Worm (Caenorhabditis elegans) whole organism, L1 larva: ENCODE results near the gene F53E10.5.

ENCODE experiments used
- C34B4.2 ChIP-seq: sonication (generic microtip); optimal IDR thresholded peaks from 2 replicates; lab custom pipeline; 2017; ENCODE audit warnings: mild to moderate bottlenecking, missing genetic modification characterization, missing compliant biosample characterization
- Y116A8C.19 ChIP-seq: sonication (generic microtip); optimal IDR thresholded peaks from 2 replicates; lab custom pipeline; 2016; ENCODE audit warnings: missing compliant biosample characterization, missing genetic modification characterization, borderline replicate concordance
- aha-1 ChIP-seq: fragments of 150-350 bp; optimal IDR thresholded peaks from 2 replicates; lab custom pipeline; 2014; ENCODE audit warnings: missing biosample characterization, missing genetic modification characterization
- blmp-1 ChIP-seq: fragments of 150-350 bp; optimal IDR thresholded peaks from 2 replicates; lab custom pipeline; 2014; ENCODE audit warnings: missing biosample characterization, missing genetic modification characterization
- ceh-8 ChIP-seq: fragments of 200-800 bp; sonication (Bioruptor generic); optimal IDR thresholded peaks from 2 replicates; lab custom pipeline; 2018; ENCODE audit warnings: mild to moderate bottlenecking, missing genetic modification characterization, moderate library complexity, missing compliant biosample characterization
- ceh-90 ChIP-seq: sonication (generic microtip); optimal IDR thresholded peaks from 2 replicates; lab custom pipeline; 2016; ENCODE audit warnings: missing genetic modification characterization, missing compliant biosample characterization
- ces-1 ChIP-seq: fragments of 150-350 bp; optimal IDR thresholded peaks from 2 replicates; lab custom pipeline; 2014; ENCODE audit warnings: missing biosample characterization, missing genetic modification reagents, missing genetic modification characterization
- dpl-1 ChIP-seq, 3 experiments: fragments of 150-350 bp in 2 of 3; sonication (generic microtip) in 1 of 3; optimal IDR thresholded peaks; 2 replicates each; lab custom pipeline; 2014 to 2017; ENCODE audit warnings: missing biosample characterization in 3 of 3, missing genetic modification characterization in 3 of 3, missing genetic modification reagents in 3 of 3
- dsc-1 ChIP-seq: sonication (generic microtip); optimal IDR thresholded peaks from 2 replicates; lab custom pipeline; 2016; ENCODE audit warnings: mild to moderate bottlenecking, missing genetic modification characterization, missing compliant biosample characterization
- egl-13 ChIP-seq: sonication (generic microtip); optimal IDR thresholded peaks from 2 replicates; lab custom pipeline; 2016; ENCODE audit warnings: missing genotype, missing genetic modification reagents, missing genetic modification characterization, missing compliant biosample characterization
- egl-27 ChIP-seq, 2 experiments: fragments of 150-350 bp in 1 of 2; sonication (generic microtip); optimal IDR thresholded peaks; 3 replicates each; lab custom pipeline; 2017 to 2018; ENCODE audit warnings: missing biosample characterization in 2 of 2, missing genetic modification characterization in 2 of 2, missing genetic modification reagents in 2 of 2
- elt-2 ChIP-seq: sonication (generic microtip); optimal IDR thresholded peaks from 2 replicates; lab custom pipeline; 2016; ENCODE audit warnings: missing genetic modification characterization, mild to moderate bottlenecking, inconsistent platforms, missing compliant biosample characterization, missing genetic modification reagents
- fkh-10 ChIP-seq: sonication (generic microtip); optimal IDR thresholded peaks from 2 replicates; lab custom pipeline; 2017; ENCODE audit warnings: missing biosample characterization, missing genetic modification reagents, missing genetic modification characterization
- fkh-4 ChIP-seq: sonication (generic microtip); optimal IDR thresholded peaks from 2 replicates; lab custom pipeline; 2016; ENCODE audit warnings: missing compliant biosample characterization, missing genetic modification characterization, borderline replicate concordance
- hlh-4 ChIP-seq: sonication (generic microtip); optimal IDR thresholded peaks from 2 replicates; lab custom pipeline; 2016; ENCODE audit warnings: mild to moderate bottlenecking, missing genetic modification characterization, missing compliant biosample characterization
- irx-1 ChIP-seq: sonication (generic microtip); optimal IDR thresholded peaks from 2 replicates; lab custom pipeline; 2016; ENCODE audit warnings: missing genetic modification characterization, missing compliant biosample characterization
- isw-1 ChIP-seq: fragments of 200-800 bp; sonication (Bioruptor generic); IDR thresholded peaks from 2 replicates; pipeline ENCODE4 v1.3.6; 2022; ENCODE audit warnings: missing genetic modification characterization, missing compliant biosample characterization
- jun-1 ChIP-seq: fragments of 150-350 bp; optimal IDR thresholded peaks from 2 replicates; lab custom pipeline; 2014; ENCODE audit warnings: missing biosample characterization, missing genetic modification reagents, missing genetic modification characterization
- lin-13 ChIP-seq: fragments of 150-350 bp; optimal IDR thresholded peaks from 2 replicates; lab custom pipeline; 2014; ENCODE audit warnings: missing biosample characterization, missing genetic modification reagents, missing genetic modification characterization
- lin-14 ChIP-seq: fragments of 200-800 bp; sonication (Bioruptor generic); optimal IDR thresholded peaks from 2 replicates; lab custom pipeline; 2018; ENCODE audit warnings: mild to moderate bottlenecking, missing genetic modification characterization, moderate library complexity, missing compliant biosample characterization
- lin-15B ChIP-seq: fragments of 150-350 bp; sonication (generic microtip); optimal IDR thresholded peaks from 3 replicates; lab custom pipeline; 2014; ENCODE audit warnings: missing biosample characterization, missing genetic modification characterization
- lin-35 ChIP-seq, 2 experiments: fragments of 150-350 bp; optimal IDR thresholded peaks; 2 replicates each; lab custom pipeline; 2014; ENCODE audit warnings: missing biosample characterization in 2 of 2, missing genetic modification characterization in 2 of 2, missing genetic modification reagents in 2 of 2
- lsy-2 ChIP-seq, 2 experiments: fragments of 150-350 bp; optimal IDR thresholded peaks; 2 replicates each; lab custom pipeline; 2014; ENCODE audit warnings: missing biosample characterization in 2 of 2, missing genetic modification characterization in 2 of 2
- mef-2 ChIP-seq: fragments of 150-350 bp; optimal IDR thresholded peaks from 2 replicates; lab custom pipeline; 2014; ENCODE audit warnings: missing biosample characterization, missing genetic modification characterization
- mep-1 ChIP-seq: fragments of 150-350 bp; optimal IDR thresholded peaks from 2 replicates; lab custom pipeline; 2014; ENCODE audit warnings: missing biosample characterization, missing genetic modification characterization
- nhr-11 ChIP-seq: fragments of 150-350 bp; optimal IDR thresholded peaks from 2 replicates; lab custom pipeline; 2014; ENCODE audit warnings: missing biosample characterization, missing genetic modification characterization
- nhr-20 ChIP-seq: sonication (generic microtip); optimal IDR thresholded peaks from 2 replicates; lab custom pipeline; 2016; ENCODE audit warnings: mild to moderate bottlenecking, missing genetic modification characterization, missing compliant biosample characterization
- nhr-237 ChIP-seq: fragments of 150-350 bp; optimal IDR thresholded peaks from 2 replicates; lab custom pipeline; 2014; ENCODE audit warnings: missing biosample characterization, missing genetic modification characterization
- nhr-47 ChIP-seq: sonication (generic microtip); optimal IDR thresholded peaks from 2 replicates; lab custom pipeline; 2016; ENCODE audit warnings: mild to moderate bottlenecking, missing genetic modification characterization, moderate library complexity, missing compliant biosample characterization
- nhr-71 ChIP-seq: sonication (generic microtip); optimal IDR thresholded peaks from 2 replicates; lab custom pipeline; 2016; ENCODE audit warnings: mild to moderate bottlenecking, missing genetic modification characterization, moderate library complexity, missing compliant biosample characterization
- nhr-84 ChIP-seq: sonication (generic microtip); optimal IDR thresholded peaks from 2 replicates; lab custom pipeline; 2017; ENCODE audit warnings: missing biosample characterization, missing genetic modification characterization
- nhr-85 ChIP-seq: sonication (generic microtip); peaks from one replicate; lab custom pipeline; 2016; ENCODE audit warnings: missing genetic modification characterization, inconsistent platforms, missing compliant biosample characterization
- pag-3 ChIP-seq: sonication (generic microtip); optimal IDR thresholded peaks from 2 replicates; lab custom pipeline; 2017; ENCODE audit warnings: missing genetic modification characterization, mild to moderate bottlenecking, missing compliant biosample characterization, antibody characterized with exemption, borderline replicate concordance; ENCODE audit not compliant: insufficient read depth
- pax-3 ChIP-seq: fragments of 200-800 bp; sonication (Bioruptor generic); optimal IDR thresholded peaks from 2 replicates; lab custom pipeline; 2018; ENCODE audit warnings: mild to moderate bottlenecking, missing genetic modification characterization, moderate library complexity, missing compliant biosample characterization
- rnt-1 ChIP-seq: sonication (generic microtip); optimal IDR thresholded peaks from 2 replicates; lab custom pipeline; 2016; ENCODE audit warnings: mild to moderate bottlenecking, missing genetic modification characterization, moderate library complexity, missing compliant biosample characterization
- skn-1 ChIP-seq: fragments of 150-350 bp; optimal IDR thresholded peaks from 2 replicates; lab custom pipeline; 2014; ENCODE audit warnings: missing biosample characterization, missing genetic modification characterization
- snu-23 ChIP-seq: sonication (generic microtip); optimal IDR thresholded peaks from 2 replicates; lab custom pipeline; 2016; ENCODE audit warnings: missing genetic modification characterization, missing compliant biosample characterization
- sox-4 ChIP-seq: sonication (generic microtip); optimal IDR thresholded peaks from 2 replicates; lab custom pipeline; 2016; ENCODE audit warnings: missing genetic modification characterization, missing compliant biosample characterization
- sptf-1 ChIP-seq: fragments of 150-350 bp; optimal IDR thresholded peaks from 2 replicates; lab custom pipeline; 2014; ENCODE audit warnings: missing biosample characterization, missing genetic modification characterization
- sup-37 ChIP-seq: fragments of 200-800 bp; sonication (Bioruptor generic); optimal IDR thresholded peaks from 2 replicates; lab custom pipeline; 2018; ENCODE audit warnings: mild to moderate bottlenecking, missing genetic modification characterization, missing compliant biosample characterization
- swsn-7 ChIP-seq: sonication (generic microtip); optimal IDR thresholded peaks from 2 replicates; lab custom pipeline; 2016; ENCODE audit warnings: missing genetic modification characterization, missing compliant biosample characterization
- tbx-2 ChIP-seq: sonication (generic microtip); optimal IDR thresholded peaks from 2 replicates; lab custom pipeline; 2016; ENCODE audit warnings: missing genetic modification characterization, missing compliant biosample characterization
- tlp-1 ChIP-seq: fragments of 150-350 bp; optimal IDR thresholded peaks from 2 replicates; lab custom pipeline; 2014; ENCODE audit warnings: missing biosample characterization, missing genetic modification characterization
- vab-15 ChIP-seq: sonication (generic microtip); optimal IDR thresholded peaks from 2 replicates; lab custom pipeline; 2017; ENCODE audit warnings: missing genotype, mild to moderate bottlenecking, missing genetic modification characterization, missing compliant biosample characterization
- xbp-1 ChIP-seq: sonication (generic microtip); optimal IDR thresholded peaks from 2 replicates; lab custom pipeline; 2016; ENCODE audit warnings: missing genetic modification characterization, missing compliant biosample characterization
- zag-1 ChIP-seq: fragments of 150-350 bp; optimal IDR thresholded peaks from 2 replicates; lab custom pipeline; 2014; ENCODE audit warnings: missing biosample characterization, missing genetic modification characterization
- ztf-4 ChIP-seq: fragments of 150-350 bp; optimal IDR thresholded peaks from 2 replicates; lab custom pipeline; 2014; ENCODE audit warnings: missing biosample characterization, missing genetic modification characterization

Gene F53E10.5

DNA sequence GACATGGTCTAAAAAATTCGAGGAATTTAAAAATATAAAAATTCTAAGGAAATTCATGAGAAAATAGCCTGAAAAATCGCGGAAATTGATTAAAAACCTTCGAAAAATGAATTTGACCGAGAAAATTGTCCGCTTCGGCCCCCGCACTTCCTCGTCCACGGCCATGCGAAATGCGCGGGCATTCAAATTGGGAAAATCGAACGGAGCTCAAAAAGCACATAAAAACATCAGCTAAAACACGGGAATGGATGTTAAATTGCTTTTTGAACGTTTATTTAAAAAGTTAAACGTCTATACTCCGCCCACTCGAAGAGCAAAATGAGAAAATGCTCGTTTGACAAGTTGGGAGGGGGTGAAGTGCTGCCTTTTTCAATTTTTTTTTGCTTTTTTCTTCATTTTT lies 4.3 kb upstream of the F53E10.5 start, which contains the start of gene F53E10.6 (continued):
- TF ChIP-seq snu-23 (GFP tag; lab: Kevin White, UChicago) (peak; percentile 39), pag-3 (no peak), tbx-2 (tag; lab: Kevin White, UChicago) (peak; percentile 44), nhr-84 (tag; lab: Kevin White, UChicago) (no peak)

DNA sequence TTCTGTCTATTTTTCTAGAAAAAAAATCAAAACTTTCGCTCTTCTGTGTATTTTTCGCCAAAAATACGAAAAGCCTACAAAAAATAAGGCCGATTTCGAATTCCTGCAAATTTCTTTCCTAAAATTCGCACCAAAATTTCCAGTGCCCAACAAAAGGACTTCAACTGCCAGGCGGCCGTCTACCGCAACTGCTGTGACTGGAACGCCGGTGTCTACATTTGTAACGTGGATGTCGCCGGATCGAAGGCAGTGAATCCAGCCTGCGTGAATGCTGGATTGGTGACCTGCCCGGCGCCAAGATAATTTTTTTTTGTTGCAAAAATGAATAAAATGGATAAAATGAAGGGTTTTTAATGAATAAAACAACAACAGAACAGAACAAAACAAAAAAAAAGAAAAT lies 3.1 kb upstream of the F53E10.5 start:
- TF ChIP-seq snu-23 (GFP tag; lab: Kevin White, UChicago) (no peak), mep-1 (tag; lab: Kevin White, UChicago) (no peak), dsc-1 (tag; lab: Kevin White, UChicago) (no peak), swsn-7 (tag; lab: Kevin White, UChicago) (no peak), sup-37 (GFP tag; lab: Kevin White, UChicago) (no peak), egl-27 (tag; optimal IDR thresholded peaks at IDR 0.05; lab: Kevin White, UChicago) (no peak), ces-1 (GFP tag; lab: Kevin White, UChicago) (no peak), aha-1 (no peak), nhr-85 (tag; lab: Kevin White, UChicago) (no peak), elt-2 (no peak), sptf-1 (tag; lab: Kevin White, UChicago) (no peak), rnt-1 (tag; lab: Kevin White, UChicago) (no peak), fkh-10 (GFP tag; lab: Kevin White, UChicago) (no peak), hlh-4 (tag; lab: Kevin White, UChicago) (no peak), ceh-8 (GFP tag; lab: Kevin White, UChicago) (no peak), tbx-2 (tag; lab: Kevin White, UChicago) (no peak)
- TF ChIP-seq, all 84 proteins: peak for 0

DNA sequence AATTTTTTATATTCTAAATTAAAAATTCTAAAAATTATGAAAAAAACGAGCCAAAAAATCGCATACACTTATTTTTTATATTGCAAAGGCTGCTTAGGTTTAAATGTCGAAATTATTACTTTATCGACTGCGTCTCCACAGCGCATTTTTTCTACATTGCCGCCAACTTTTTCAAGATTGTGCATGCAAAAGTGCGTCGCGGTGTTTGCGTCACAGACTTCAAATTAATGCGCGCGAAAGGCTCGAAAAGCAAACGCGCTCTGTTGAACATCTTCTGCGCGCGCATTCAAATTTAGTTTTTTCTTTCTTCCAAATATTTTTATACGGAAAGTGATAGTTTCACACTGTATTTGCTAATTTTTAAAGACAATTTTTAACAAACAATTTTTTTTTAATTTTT lies 1.8 kb upstream of the F53E10.5 start:
- TF ChIP-seq jun-1 (tag; lab: Kevin White, UChicago) (peak; percentile 70), sox-4 (tag; lab: Kevin White, UChicago) (peak; percentile 88), elt-2 (peak; percentile 79), nhr-237 (tag; lab: Kevin White, UChicago) (peak; percentile 63), zag-1 (tag; lab: Kevin White, UChicago) (no peak), lin-35 (GFP tag; optimal IDR thresholded peaks at IDR 0.05; lab: Kevin White, UChicago) (peak; percentile 96 to 99), egl-13 (tag; lab: Kevin White, UChicago) (peak; percentile 95), egl-27 (tag; optimal IDR thresholded peaks at IDR 0.05; lab: Kevin White, UChicago) (no peak), dsc-1 (tag; lab: Kevin White, UChicago) (peak; percentile 95), nhr-11 (tag; lab: Kevin White, UChicago) (peak; percentile 53), pax-3 (peak; percentile 92), mef-2 (tag; lab: Kevin White, UChicago) (no peak), xbp-1 (peak; percentile 90), vab-15 (tag; lab: Kevin White, UChicago) (peak; percentile 63), nhr-20 (tag; lab: Kevin White, UChicago) (peak; percentile 94), blmp-1 (tag; lab: Kevin White, UChicago) (peak; percentile 35), aha-1 (no peak), ces-1 (GFP tag; lab: Kevin White, UChicago) (no peak), dpl-1 (GFP tag; optimal IDR thresholded peaks at IDR 0.05; lab: Kevin White, UChicago) (peak; percentile 92 to 99 (median 97)), nhr-71 (tag; lab: Kevin White, UChicago) (peak; percentile 97), ceh-90 (tag; lab: Kevin White, UChicago) (peak; percentile 74), lsy-2 (tag; optimal IDR thresholded peaks at IDR 0.05; lab: Kevin White, UChicago) (peak; percentile 87), ztf-4 (tag; lab: Kevin White, UChicago) (peak; percentile 67), irx-1 (tag; lab: Kevin White, UChicago) (peak; percentile 90), fkh-4 (tag; lab: Kevin White, UChicago) (peak; percentile 86), sup-37 (GFP tag; lab: Kevin White, UChicago) (peak; percentile 69), C34B4.2 (tag; lab: Kevin White, UChicago) (peak; percentile 40), lin-14 (GFP tag; lab: Kevin White, UChicago) (peak; percentile 92), fkh-10 (GFP tag; lab: Kevin White, UChicago) (peak; percentile 31), tbx-2 (tag; lab: Kevin White, UChicago) (peak; percentile 94), lin-15B (tag; lab: Kevin White, UChicago) (peak; percentile 68), skn-1 (tag; lab: Kevin White, UChicago) (peak; percentile 64), Y116A8C.19 (tag; lab: Kevin White, UChicago) (no peak), lin-13 (GFP tag; lab: Kevin White, UChicago) (peak; percentile 65), nhr-47 (peak; percentile 96), isw-1 (GFP tag; lab: Robert Waterston, UW) (peak; percentile 98), swsn-7 (tag; lab: Kevin White, UChicago) (peak; percentile 94), tlp-1 (tag; lab: Kevin White, UChicago) (no peak)
